Worm (Caenorhabditis elegans) whole organism, L2 larva: ENCODE results near the gene Y55D5A.3.

Source experiments
- C34F6.9 ChIP-seq: fragments of 150-350 bp; optimal IDR thresholded peaks from 2 replicates; lab custom pipeline; 2014; ENCODE audit warnings: missing biosample characterization, missing genetic modification characterization
- F13H6.1 ChIP-seq: sonication (generic microtip); optimal IDR thresholded peaks from 2 replicates; lab custom pipeline; 2016; ENCODE audit warnings: missing genetic modification characterization, missing compliant biosample characterization
- R02D3.7 ChIP-seq: fragments of 150-350 bp; optimal IDR thresholded peaks from 2 replicates; lab custom pipeline; 2014; ENCODE audit warnings: missing biosample characterization, missing genetic modification characterization
- Y55F3AM.14 ChIP-seq: fragments of 200-800 bp; sonication (Bioruptor generic); optimal IDR thresholded peaks from 2 replicates; lab custom pipeline; 2018; ENCODE audit warnings: mild to moderate bottlenecking, missing genetic modification characterization, missing compliant biosample characterization
- alr-1 ChIP-seq: fragments of 150-350 bp; optimal IDR thresholded peaks from 2 replicates; lab custom pipeline; 2014; ENCODE audit warnings: missing biosample characterization, missing genetic modification characterization
- aly-2 ChIP-seq: fragments of 150-350 bp; optimal IDR thresholded peaks from 2 replicates; lab custom pipeline; 2014; ENCODE audit warnings: missing biosample characterization, missing genetic modification characterization
- ama-1 ChIP-seq: fragments of 150-350 bp; optimal IDR thresholded peaks from 2 replicates; lab custom pipeline; 2018; ENCODE audit warnings: inconsistent platforms
- blmp-1 ChIP-seq: sonication (generic microtip); optimal IDR thresholded peaks from 2 replicates; lab custom pipeline; 2017; ENCODE audit warnings: missing genetic modification characterization, mild to moderate bottlenecking, missing compliant biosample characterization, antibody characterized with exemption, moderate library complexity; ENCODE audit not compliant: insufficient read depth
- ceh-16 ChIP-seq: fragments of 150-350 bp; optimal IDR thresholded peaks from 2 replicates; lab custom pipeline; 2014; ENCODE audit warnings: missing biosample characterization, missing genetic modification characterization
- ceh-82 ChIP-seq: fragments of 150-350 bp; optimal IDR thresholded peaks from 2 replicates; lab custom pipeline; 2014; ENCODE audit warnings: missing biosample characterization, missing genetic modification characterization
- crh-2 ChIP-seq: sonication (generic microtip); optimal IDR thresholded peaks from 2 replicates; lab custom pipeline; 2017; ENCODE audit warnings: missing biosample characterization, missing genetic modification characterization
- dmd-4 ChIP-seq: sonication (generic microtip); optimal IDR thresholded peaks from 2 replicates; lab custom pipeline; 2017; ENCODE audit warnings: missing biosample characterization, missing genetic modification characterization
- elt-1 ChIP-seq: fragments of 150-350 bp; optimal IDR thresholded peaks from 2 replicates; lab custom pipeline; 2014; ENCODE audit warnings: missing biosample characterization, missing genetic modification characterization
- elt-3 ChIP-seq: sonication (generic microtip); optimal IDR thresholded peaks from 2 replicates; lab custom pipeline; 2017; ENCODE audit warnings: missing biosample characterization, missing genetic modification characterization
- gmeb-1 ChIP-seq: fragments of 150-350 bp; optimal IDR thresholded peaks from 2 replicates; lab custom pipeline; 2014; ENCODE audit warnings: missing biosample characterization, missing genetic modification characterization
- lin-11 ChIP-seq: fragments of 150-350 bp; sonication (generic microtip); optimal IDR thresholded peaks from 2 replicates; lab custom pipeline; 2014; ENCODE audit warnings: missing biosample characterization, missing genetic modification characterization, inconsistent platforms, mixed read lengths
- lin-39 ChIP-seq: fragments of 150-350 bp; optimal IDR thresholded peaks from 2 replicates; lab custom pipeline; 2014; ENCODE audit warnings: missing biosample characterization, missing genetic modification reagents, missing genetic modification characterization
- lsy-2 ChIP-seq, 2 experiments: fragments of 150-350 bp in 1 of 2; sonication (generic microtip) in 1 of 2; optimal IDR thresholded peaks; 2 replicates each; lab custom pipeline; 2014 to 2017; ENCODE audit warnings: missing biosample characterization in 2 of 2, missing genetic modification characterization in 2 of 2
- mab-5 ChIP-seq: fragments of 150-350 bp; optimal IDR thresholded peaks from 2 replicates; lab custom pipeline; 2014; ENCODE audit warnings: missing biosample characterization, missing genetic modification characterization
- mbf-1 ChIP-seq: sonication (generic microtip); optimal IDR thresholded peaks from 2 replicates; lab custom pipeline; 2017; ENCODE audit warnings: missing biosample characterization, missing genetic modification characterization
- mdl-1 ChIP-seq, 2 experiments: fragments of 150-350 bp in 1 of 2; sonication (generic microtip) in 1 of 2; optimal IDR thresholded peaks; 2 replicates each; lab custom pipeline; 2017; ENCODE audit warnings: missing biosample characterization in 2 of 2, missing genetic modification characterization in 2 of 2
- nhr-11 ChIP-seq: fragments of 150-350 bp; optimal IDR thresholded peaks from 2 replicates; lab custom pipeline; 2014; ENCODE audit warnings: missing biosample characterization, missing genetic modification characterization
- nhr-12 ChIP-seq: fragments of 150-350 bp; optimal IDR thresholded peaks from 2 replicates; lab custom pipeline; 2014; ENCODE audit warnings: missing biosample characterization, missing genetic modification characterization
- nhr-129 ChIP-seq: fragments of 150-350 bp; optimal IDR thresholded peaks from 2 replicates; lab custom pipeline; 2014; ENCODE audit warnings: missing biosample characterization, missing genetic modification characterization
- nhr-21 ChIP-seq: fragments of 150-350 bp; optimal IDR thresholded peaks from 2 replicates; lab custom pipeline; 2014; ENCODE audit warnings: missing biosample characterization, missing genetic modification characterization
- nhr-23 ChIP-seq: fragments of 150-350 bp; optimal IDR thresholded peaks from 2 replicates; lab custom pipeline; 2014; ENCODE audit warnings: missing biosample characterization, missing genetic modification reagents, missing genetic modification characterization
- nhr-237 ChIP-seq: fragments of 150-350 bp; optimal IDR thresholded peaks from 2 replicates; lab custom pipeline; 2014; ENCODE audit warnings: missing biosample characterization, missing genetic modification characterization
- nhr-25 ChIP-seq: fragments of 150-350 bp; sonication (generic microtip); optimal IDR thresholded peaks from 3 replicates; lab custom pipeline; 2014; ENCODE audit warnings: missing biosample characterization, missing genetic modification characterization
- nhr-6 ChIP-seq: fragments of 150-350 bp; optimal IDR thresholded peaks from 2 replicates; lab custom pipeline; 2014; ENCODE audit warnings: missing biosample characterization, missing genetic modification characterization
- nhr-77 ChIP-seq: fragments of 150-350 bp; optimal IDR thresholded peaks from 2 replicates; lab custom pipeline; 2014; ENCODE audit warnings: missing biosample characterization, missing genetic modification characterization
- peb-1 ChIP-seq: fragments of 150-350 bp; optimal IDR thresholded peaks from 2 replicates; lab custom pipeline; 2014; ENCODE audit warnings: missing biosample characterization, missing genetic modification characterization
- sma-3 ChIP-seq: sonication (generic microtip); optimal IDR thresholded peaks from 2 replicates; lab custom pipeline; 2016; ENCODE audit warnings: missing genetic modification reagents, missing genetic modification characterization, missing compliant biosample characterization
- sma-9 ChIP-seq, 2 experiments: fragments of 150-350 bp in 1 of 2; sonication (generic microtip) in 1 of 2; optimal IDR thresholded peaks; 2 replicates each; lab custom pipeline; 2014 to 2016; ENCODE audit warnings: missing genetic modification characterization in 2 of 2, mild to moderate bottlenecking in 1 of 2, missing biosample characterization in 1 of 2, missing compliant biosample characterization in 1 of 2, missing genetic modification reagents in 1 of 2, moderate library complexity in 1 of 2
- unc-39 ChIP-seq: fragments of 150-350 bp; optimal IDR thresholded peaks from 2 replicates; lab custom pipeline; 2014; ENCODE audit warnings: missing biosample characterization, missing genetic modification characterization
- unc-62 ChIP-seq: fragments of 150-350 bp; optimal IDR thresholded peaks from 2 replicates; lab custom pipeline; 2014; ENCODE audit warnings: missing biosample characterization, missing genetic modification reagents, missing genetic modification characterization
- ztf-1 ChIP-seq: fragments of 200-800 bp; sonication (Bioruptor generic); conservative IDR thresholded peaks from 2 replicates; pipeline ENCODE4 v1.3.6; 2022; ENCODE audit warnings: missing genetic modification characterization, missing compliant biosample characterization
- ztf-11 ChIP-seq: sonication (generic microtip); optimal IDR thresholded peaks from 2 replicates; lab custom pipeline; 2017; ENCODE audit warnings: missing biosample characterization, missing genetic modification characterization
- ztf-4 ChIP-seq: fragments of 150-350 bp; optimal IDR thresholded peaks from 2 replicates; lab custom pipeline; 2014; ENCODE audit warnings: missing biosample characterization, missing genetic modification characterization

Y55D5A.3 gene

ce11 chrIII:2937780-2938179, 37.8 kb downstream of the Y55D5A.3 start:
- no peak for TF ChIP-seq C34F6.9 (tag; lab: Kevin White, UChicago)
- TF ChIP-seq nhr-237 (tag; lab: Kevin White, UChicago): no peak
- no peak for TF ChIP-seq lin-39 (tag; lab: Kevin White, UChicago)
- TF ChIP-seq lsy-2 (tag; optimal IDR thresholded peaks at IDR 0.05; lab: Kevin White, UChicago): no peak
- TF ChIP-seq elt-1 (tag; lab: Kevin White, UChicago): no peak
- no peak for TF ChIP-seq mbf-1 (tag; lab: Kevin White, UChicago)
- TF ChIP-seq mdl-1 (tag; optimal IDR thresholded peaks at IDR 0.05; lab: Kevin White, UChicago): no peak

ce11 chrIII:2924658-2925057, 50.9 kb downstream of the Y55D5A.3 start, which contains the start of gene R10F2.5:
TSS of gene R10F2.5 (minus strand) at chrIII:2924758.
- TF ChIP-seq nhr-12 (tag; lab: Kevin White, UChicago): no peak
- no peak for TF ChIP-seq nhr-25 (tag; lab: Kevin White, UChicago)
- no peak for TF ChIP-seq aly-2 (tag; lab: Kevin White, UChicago)
- TF ChIP-seq sma-3 (GFP tag; lab: Kevin White, UChicago): no peak
- no peak for TF ChIP-seq nhr-129 (tag; lab: Kevin White, UChicago)
- no peak for TF ChIP-seq sma-9 (GFP tag; optimal IDR thresholded peaks at IDR 0.05; lab: Kevin White, UChicago)
- no peak for TF ChIP-seq sma-9 (tag; optimal IDR thresholded peaks at IDR 0.05; lab: Kevin White, UChicago)
- TF ChIP-seq Y55F3AM.14 (GFP tag; lab: Kevin White, UChicago): no peak
- TF ChIP-seq nhr-237 (tag; lab: Kevin White, UChicago): no peak
- TF ChIP-seq gmeb-1 (tag; lab: Kevin White, UChicago): no peak
- TF ChIP-seq C34F6.9 (tag; lab: Kevin White, UChicago): no peak
- TF ChIP-seq ztf-11 (tag; lab: Kevin White, UChicago): no peak
- no peak for TF ChIP-seq nhr-23 (tag; lab: Kevin White, UChicago)

ce11 chrIII:2923012-2923411, 52.6 kb downstream of the Y55D5A.3 start, which contains the start of gene R10F2.4:
TSS of gene R10F2.4 (minus strand) at chrIII:2923112.
- TF ChIP-seq ama-1 (lab: Kevin White, UChicago): no peak
- no peak for TF ChIP-seq nhr-6 (tag; lab: Kevin White, UChicago)
- TF ChIP-seq gmeb-1 (tag; lab: Kevin White, UChicago): no peak
- no peak for TF ChIP-seq mbf-1 (tag; lab: Kevin White, UChicago)
- no peak for TF ChIP-seq ceh-82 (tag; lab: Kevin White, UChicago)
- no peak for TF ChIP-seq R02D3.7 (tag; lab: Kevin White, UChicago)
- no peak for TF ChIP-seq lin-11 (tag; lab: Kevin White, UChicago)
- TF ChIP-seq Y55F3AM.14 (GFP tag; lab: Kevin White, UChicago): no peak
- TF ChIP-seq blmp-1 (tag; lab: Kevin White, UChicago): no peak
- TF ChIP-seq ztf-4 (tag; lab: Kevin White, UChicago): no peak
- no peak for TF ChIP-seq dmd-4 (tag; lab: Kevin White, UChicago)
- TF ChIP-seq nhr-21 (tag; lab: Kevin White, UChicago): no peak
- TF ChIP-seq ztf-1 (GFP tag; lab: Robert Waterston, UW): no peak
- no peak for TF ChIP-seq peb-1
- TF ChIP-seq F13H6.1: no peak
- TF ChIP-seq sma-3 (GFP tag; lab: Kevin White, UChicago): no peak
- TF ChIP-seq crh-2 (tag; lab: Kevin White, UChicago): no peak
- TF ChIP-seq ceh-16: no peak

ce11 chrIII:2920866-2921265, 54.7 kb downstream of the Y55D5A.3 start:
- TF ChIP-seq R02D3.7 (tag; lab: Kevin White, UChicago): no peak
- no peak for TF ChIP-seq ceh-82 (tag; lab: Kevin White, UChicago)

ce11 chrIII:2920281-2920680, 55.3 kb downstream of the Y55D5A.3 start:
- TF ChIP-seq unc-39 (tag; lab: Kevin White, UChicago) (no peak), ceh-16 (no peak), unc-62 (no peak), elt-1 (tag; lab: Kevin White, UChicago) (no peak), crh-2 (tag; lab: Kevin White, UChicago) (no peak), alr-1 (tag; lab: Kevin White, UChicago) (no peak), nhr-12 (tag; lab: Kevin White, UChicago) (no peak), nhr-77 (tag; lab: Kevin White, UChicago) (no peak), lin-39 (tag; lab: Kevin White, UChicago) (no peak), mab-5 (tag; lab: Kevin White, UChicago) (no peak), ztf-1 (GFP tag; lab: Robert Waterston, UW) (no peak), nhr-237 (tag; lab: Kevin White, UChicago) (no peak), nhr-11 (tag; lab: Kevin White, UChicago) (no peak), R02D3.7 (tag; lab: Kevin White, UChicago) (no peak), ztf-11 (tag; lab: Kevin White, UChicago) (no peak), Y55F3AM.14 (GFP tag; lab: Kevin White, UChicago) (no peak), elt-3 (tag; lab: Kevin White, UChicago) (no peak), nhr-23 (tag; lab: Kevin White, UChicago) (no peak), blmp-1 (tag; lab: Kevin White, UChicago) (no peak)
